Worm (Caenorhabditis elegans): Measurements from ENCODE around the gene C34F11.8.
A peak's percentile ranks its signal among the peaks of the same experiment; 100 is the strongest.

- TF ChIP-seq pax-3 (tag; optimal IDR thresholded peaks at IDR 0.05) (no peak), nhr-11 (tag; optimal IDR thresholded peaks at IDR 0.05) (no peak), elt-3 (tag; optimal IDR thresholded peaks at IDR 0.05) (no peak), pqm-1 (tag; optimal IDR thresholded peaks at IDR 0.05) (no peak), lin-14 (GFP tag; optimal IDR thresholded peaks at IDR 0.05) (peak; percentile 15), lin-39 (tag; optimal IDR thresholded peaks at IDR 0.05) (no peak), lin-13 (GFP tag; optimal IDR thresholded peaks at IDR 0.05) (no peak), nhr-76 (tag; optimal IDR thresholded peaks at IDR 0.05) (no peak), snpc-4 (tag; optimal IDR thresholded peaks at IDR 0.05) (no peak)
Observed at ce11 chrII:5202930-5203329, 7.8 kb downstream of the C34F11.8 start, which contains the start of gene ampd-1.

Data from whole organism, L1 larva.